Worm (Caenorhabditis elegans): ENCODE results near the gene C31E10.6.

C31E10.6 gene

ce11 chrX:13968292-13968691 is 27.8 kb upstream of the C31E10.6 start, which contains the start of gene pqn-39:
TSS of gene pqn-39 (minus strand) at chrX:13968676.
- TF ChIP-seq chd-7 (tag; optimal IDR thresholded peaks at IDR 0.05) (no peak), F55B11.4 (tag; optimal IDR thresholded peaks at IDR 0.05; ENCODE audit: borderline replicate concordance, insufficient read depth) (no peak), efl-1 (GFP tag; optimal IDR thresholded peaks at IDR 0.05) (no peak), bed-1 (GFP tag; IDR thresholded peaks at IDR 0.05) (no peak), B0261.1 (tag; optimal IDR thresholded peaks at IDR 0.05) (no peak), Y56A3A.18 (GFP tag; IDR thresholded peaks at IDR 0.05) (no peak), ztf-18 (tag; optimal IDR thresholded peaks at IDR 0.05) (no peak), F33H1.4 (GFP tag; IDR thresholded peaks at IDR 0.05) (no peak), ets-4 (GFP tag; optimal IDR thresholded peaks at IDR 0.05) (no peak), lsl-1 (GFP tag; optimal IDR thresholded peaks at IDR 0.05) (no peak), let-526 (GFP tag; IDR thresholded peaks at IDR 0.05) (no peak), B0336.3 (GFP tag; IDR thresholded peaks at IDR 0.05) (no peak), lir-1 (GFP tag; conservative IDR thresholded peaks at IDR 0.05) (no peak), cebp-2 (GFP tag; IDR thresholded peaks at IDR 0.05) (no peak), attf-3 (GFP tag; conservative IDR thresholded peaks at IDR 0.05) (no peak)

DNA sequence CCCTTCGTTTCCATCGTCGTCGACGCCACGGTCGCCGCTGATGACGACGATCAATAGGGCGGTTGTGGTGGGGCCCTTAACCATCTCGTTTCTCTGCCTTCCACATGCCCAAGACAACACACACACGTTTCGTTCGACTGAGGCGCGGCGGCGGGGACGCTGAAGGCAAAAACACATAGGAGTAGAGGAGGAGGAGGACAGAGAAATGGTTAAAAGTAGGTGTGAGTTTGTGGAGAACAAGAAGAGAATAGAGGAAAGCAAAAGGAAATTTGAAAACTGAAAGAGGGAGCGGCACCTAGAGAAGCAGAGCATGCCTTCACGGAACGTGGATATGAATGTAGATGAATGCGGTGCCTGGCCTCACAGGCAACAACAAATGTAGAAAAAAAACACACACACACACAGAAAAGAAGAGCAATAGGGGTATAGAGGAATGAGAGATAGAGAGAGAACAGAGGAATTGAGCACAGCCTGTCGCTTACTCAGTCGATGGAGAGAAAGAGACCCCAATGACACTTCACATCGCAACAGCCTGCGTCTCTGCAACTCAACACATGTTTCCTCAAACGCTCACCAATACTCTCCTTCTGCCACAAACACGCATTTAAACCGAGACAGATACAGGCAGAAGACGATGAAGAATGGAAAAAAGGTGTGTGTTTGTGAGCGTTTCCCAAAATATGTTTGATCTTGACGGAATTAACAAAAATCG is 26.7 kb upstream of the C31E10.6 start:
- TF ChIP-seq die-1 (tag; optimal IDR thresholded peaks at IDR 0.05) (peak; percentile 32), F55B11.4 (tag; optimal IDR thresholded peaks at IDR 0.05; ENCODE audit: borderline replicate concordance, insufficient read depth) (no peak), egrh-3 (GFP tag; IDR thresholded peaks at IDR 0.05) (peak; percentile 51), B0035.1 (tag; optimal IDR thresholded peaks at IDR 0.05) (no peak), K11D2.4 (GFP tag; IDR thresholded peaks at IDR 0.05) (peak; percentile 86), tlf-1 (GFP tag; optimal IDR thresholded peaks at IDR 0.05) (peak; percentile 13), cebp-1 (GFP tag; IDR thresholded peaks at IDR 0.05) (0 out of 2 replicates have a peak, but pooled peaks have one; percentile 7), cebp-1 (tag; optimal IDR thresholded peaks at IDR 0.05) (peak; percentile 87), madf-10 (tag; optimal IDR thresholded peaks at IDR 0.05) (peak; percentile 86), Y56A3A.18 (GFP tag; IDR thresholded peaks at IDR 0.05) (0 out of 2 replicates have a peak, but pooled peaks have one; percentile 12), ceh-27 (GFP tag; optimal IDR thresholded peaks at IDR 0.05) (peak; percentile 66), F49E8.2 (tag; optimal IDR thresholded peaks at IDR 0.05; ENCODE audit: insufficient read depth) (no peak), rcor-1 (GFP tag; IDR thresholded peaks at IDR 0.05) (0 out of 2 replicates have a peak, but pooled peaks have one; percentile 14), ztf-6 (GFP tag; IDR thresholded peaks at IDR 0.05) (no peak), snpc-1.3 (tag; optimal IDR thresholded peaks at IDR 0.05; ENCODE audit: insufficient read depth) (no peak), mcd-1 (GFP tag; IDR thresholded peaks at IDR 0.05) (peak; percentile 38), ztf-18 (tag; optimal IDR thresholded peaks at IDR 0.05) (peak; percentile 58), K12H6.12 (tag; optimal IDR thresholded peaks at IDR 0.05) (peak; percentile 97), C06A6.2 (GFP tag; conservative IDR thresholded peaks at IDR 0.05) (0 out of 2 replicates have a peak, but pooled peaks have one; percentile 39), B0336.3 (GFP tag; IDR thresholded peaks at IDR 0.05) (peak; percentile 85), B0261.1 (tag; optimal IDR thresholded peaks at IDR 0.05) (peak; percentile 24), pbrm-1 (GFP tag; IDR thresholded peaks at IDR 0.05) (peak; percentile 12; the same call in 1 of the 2 replicates), ZK185.1 (tag; optimal IDR thresholded peaks at IDR 0.05; ENCODE audit: poor library complexity, severe bottlenecking) (peak; percentile 55), tbx-9 (tag; optimal IDR thresholded peaks at IDR 0.05; ENCODE audit: borderline replicate concordance) (no peak), gei-17 (GFP tag; optimal IDR thresholded peaks at IDR 0.05) (peak; percentile 65), egl-18 (GFP tag; IDR thresholded peaks at IDR 0.05) (no peak), somi-1 (GFP tag; optimal IDR thresholded peaks at IDR 0.05) (peak; percentile 10), hmg-1.2 (GFP tag; IDR thresholded peaks at IDR 0.05) (peak; percentile 76; the same call in 1 of the 2 replicates), attf-5 (GFP tag; optimal IDR thresholded peaks at IDR 0.05) (peak; percentile 82), lin-54 (GFP tag; optimal IDR thresholded peaks at IDR 0.05) (peak; percentile 17), ekl-4 (GFP tag; IDR thresholded peaks at IDR 0.05) (0 out of 2 replicates have a peak, but pooled peaks have one; percentile 38), nhr-179 (tag; optimal IDR thresholded peaks at IDR 0.05) (no peak), dox-1 (GFP tag; IDR thresholded peaks at IDR 0.05) (peak; percentile 85), atf-7 (tag; optimal IDR thresholded peaks at IDR 0.05) (peak; percentile 54), zfh-2 (GFP tag; conservative IDR thresholded peaks at IDR 0.05) (peak; percentile 97)

Measured in whole organism, young adult.